Fruit fly (Drosophila melanogaster) S2 (cell line): ENCODE measurements around the gene CG34353.

Experiments
- CG8478 ChIP-seq: fragments of >200 bp; optimal IDR thresholded peaks from 2 replicates; lab custom pipeline; 2018
- CTCF ChIP-seq, 2 experiments: fragments of >200 bp; optimal IDR thresholded peaks; 2 replicates each; lab custom pipeline; 2018

DNA sequence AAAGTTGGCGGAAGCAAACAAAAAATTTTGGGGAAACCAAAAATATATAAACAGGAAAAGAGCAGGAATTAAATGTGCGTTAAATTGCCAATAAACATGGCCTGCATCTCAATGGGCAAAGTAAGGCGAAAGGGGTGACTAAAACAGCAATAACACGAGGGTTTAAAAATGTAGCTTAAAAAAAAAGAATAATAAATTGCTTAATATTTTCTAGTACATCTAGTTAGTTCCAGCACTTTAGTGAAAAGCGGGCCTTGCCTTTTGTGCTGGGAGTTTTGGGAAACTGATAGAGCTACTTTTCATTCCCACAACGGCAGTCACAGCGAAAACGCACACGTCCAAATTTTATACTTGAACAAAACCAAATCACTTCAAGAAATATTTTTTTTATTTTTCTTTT is 6.5 kb upstream of the CG34353 start, which contains the start of gene mil:
- TF ChIP-seq CG8478 (lab: Kevin White, UChicago), result no peak
- no peak for TF ChIP-seq CTCF (optimal IDR thresholded peaks at IDR 0.05; lab: Kevin White, UChicago)
